Fruit fly (Drosophila melanogaster) whole organism, embryonic: ENCODE results near the gene Sik2.
A peak's percentile ranks its signal among the peaks of the same experiment; 100 is the strongest.

ENCODE experiments used
- Abd-B ChIP-seq: fragments of 200-800 bp; sonication (Bioruptor generic); optimal IDR thresholded peaks from 2 replicates; lab custom pipeline; 2018; ENCODE audit warnings: missing biosample characterization, mild to moderate bottlenecking, missing genetic modification characterization, moderate library complexity
- Ada2b ChIP-seq: fragments of 200-800 bp; sonication (Bioruptor generic); IDR thresholded peaks from 2 replicates; pipeline ENCODE4 v1.3.6; 2022; ENCODE audit warnings: missing biosample characterization, missing genetic modification characterization
- Atf-2 ChIP-seq: fragments of 200-800 bp; sonication (Bioruptor generic); optimal IDR thresholded peaks from 2 replicates; lab custom pipeline; 2016; ENCODE audit warnings: missing biosample characterization, missing genetic modification characterization
- Bgb ChIP-seq: fragments of 200-800 bp; sonication (Bioruptor generic); IDR thresholded peaks from 2 replicates; pipeline ENCODE4 v1.3.6; 2022; ENCODE audit warnings: missing biosample characterization, missing genetic modification characterization; ENCODE audit not compliant: partially characterized antibody
- BtbVII ChIP-seq: fragments of 200-800 bp; sonication (Bioruptor generic); optimal IDR thresholded peaks from 3 replicates; lab custom pipeline; 2017; ENCODE audit warnings: missing biosample characterization, mild to moderate bottlenecking, missing genetic modification characterization
- Bteb2 ChIP-seq: fragments of 200-800 bp; sonication (Bioruptor generic); optimal IDR thresholded peaks from 2 replicates; lab custom pipeline; 2016; ENCODE audit warnings: missing biosample characterization, missing genetic modification characterization
- CG12071 ChIP-seq: fragments of 200-800 bp; sonication (Bioruptor generic); optimal IDR thresholded peaks from 3 replicates; lab custom pipeline; 2018; ENCODE audit warnings: missing biosample characterization, mild to moderate bottlenecking, missing genetic modification characterization
- CG12104 ChIP-seq: fragments of 200-800 bp; sonication (Bioruptor generic); optimal IDR thresholded peaks from 3 replicates; lab custom pipeline; 2016; ENCODE audit warnings: missing biosample characterization, missing genetic modification characterization
- CG15011 ChIP-seq: fragments of 200-800 bp; sonication (Bioruptor generic); optimal IDR thresholded peaks from 3 replicates; lab custom pipeline; 2018; ENCODE audit warnings: missing biosample characterization, mild to moderate bottlenecking, missing genetic modification characterization
- CG2202 ChIP-seq: fragments of 200-800 bp; sonication (Bioruptor generic); optimal IDR thresholded peaks from 2 replicates; lab custom pipeline; 2018; ENCODE audit warnings: missing biosample characterization, mild to moderate bottlenecking, missing genetic modification characterization
- CG31224 ChIP-seq: fragments of 200-800 bp; sonication (Bioruptor generic); IDR thresholded peaks from 2 replicates; pipeline ENCODE4 v1.3.6; 2022; ENCODE audit warnings: missing biosample characterization, missing genetic modification characterization
- CG4424 ChIP-seq: fragments of 200-800 bp; sonication (Bioruptor generic); optimal IDR thresholded peaks from 3 replicates; lab custom pipeline; 2016; ENCODE audit warnings: missing biosample characterization, missing genetic modification characterization
- CG6683 ChIP-seq: fragments of 200-800 bp; sonication (Bioruptor generic); optimal IDR thresholded peaks from 2 replicates; lab custom pipeline; 2017; ENCODE audit warnings: missing biosample characterization, mild to moderate bottlenecking, missing genetic modification characterization, missing genetic modification reagents
- CG7745 ChIP-seq: fragments of 200-800 bp; sonication (Bioruptor generic); optimal IDR thresholded peaks from 2 replicates; lab custom pipeline; 2018; ENCODE audit warnings: missing biosample characterization, mild to moderate bottlenecking, missing genetic modification characterization, moderate library complexity
- CG8290 ChIP-seq, 3 experiments: fragments of 200-800 bp; sonication (Bioruptor generic); optimal IDR thresholded peaks; 2 replicates each; lab custom pipeline; 2016 to 2019; ENCODE audit warnings: missing biosample characterization in 3 of 3, missing genetic modification characterization in 3 of 3, mild to moderate bottlenecking in 2 of 3, moderate library complexity in 1 of 3
- CG9876 ChIP-seq: fragments of 200-800 bp; sonication (Bioruptor generic); optimal IDR thresholded peaks from 2 replicates; lab custom pipeline; 2016; ENCODE audit warnings: missing biosample characterization, missing genetic modification characterization
- D ChIP-seq, 2 experiments: fragments of 200-800 bp in 1 of 2; fragments of >200 bp in 1 of 2; sonication (Bioruptor generic) in 1 of 2; optimal IDR thresholded peaks; 2 replicates in 1 of 2; 3 replicates in 1 of 2; lab custom pipeline; 2017; ENCODE audit warnings: mild to moderate bottlenecking in 1 of 2, missing biosample characterization in 1 of 2, missing genetic modification characterization in 1 of 2, missing genetic modification reagents in 1 of 2
- D19B ChIP-seq: fragments of 200-800 bp; sonication (Bioruptor generic); optimal IDR thresholded peaks from 2 replicates; lab custom pipeline; 2017; ENCODE audit warnings: missing biosample characterization, mild to moderate bottlenecking, missing genetic modification characterization
- Dip2 ChIP-seq: fragments of 200-800 bp; sonication (Bioruptor generic); IDR thresholded peaks from 2 replicates; pipeline ENCODE4 v1.3.6; 2022; ENCODE audit warnings: missing biosample characterization, missing genetic modification characterization
- ERR ChIP-seq: fragments of 200-800 bp; sonication (Bioruptor generic); optimal IDR thresholded peaks from 2 replicates; lab custom pipeline; 2016; ENCODE audit warnings: missing biosample characterization, missing genetic modification characterization
- Ets97D ChIP-seq: fragments of 200-800 bp; sonication (Bioruptor generic); optimal IDR thresholded peaks from 3 replicates; lab custom pipeline; 2016; ENCODE audit warnings: missing biosample characterization, missing genetic modification characterization
- Fer3 ChIP-seq: fragments of 200-800 bp; sonication (Bioruptor generic); optimal IDR thresholded peaks from 2 replicates; lab custom pipeline; 2018; ENCODE audit warnings: missing biosample characterization, mild to moderate bottlenecking, missing genetic modification characterization, moderate library complexity
- Hr51 ChIP-seq, 2 experiments: fragments of 200-800 bp; sonication (Bioruptor generic); optimal IDR thresholded peaks; 2 replicates in 1 of 2; 3 replicates in 1 of 2; lab custom pipeline; 2016 to 2018; ENCODE audit warnings: missing biosample characterization in 2 of 2, missing genetic modification characterization in 2 of 2, mild to moderate bottlenecking in 1 of 2, moderate library complexity in 1 of 2
- MBD-R2 ChIP-seq: fragments of 200-800 bp; sonication (Bioruptor generic); IDR thresholded peaks from 2 replicates; pipeline ENCODE4 v1.3.6; 2022; ENCODE audit warnings: missing biosample characterization, missing genetic modification characterization
- Med ChIP-seq: fragments of 200-800 bp; sonication (Bioruptor generic); peaks from one replicate; lab custom pipeline; 2016; ENCODE audit warnings: missing biosample characterization, missing genetic modification characterization, mild to moderate bottlenecking, inconsistent platforms, moderate library complexity
- Mes4 ChIP-seq: fragments of 200-800 bp; sonication (Bioruptor generic); optimal IDR thresholded peaks from 2 replicates; lab custom pipeline; 2016; ENCODE audit warnings: missing biosample characterization, missing genetic modification characterization
- Oaz ChIP-seq: fragments of 200-800 bp; sonication (Bioruptor generic); IDR thresholded peaks from 2 replicates; pipeline ENCODE4 v1.3.6; 2022; ENCODE audit warnings: missing biosample characterization, missing genetic modification characterization
- Pdp1 ChIP-seq, 2 experiments: fragments of 200-800 bp; sonication (Bioruptor generic); optimal IDR thresholded peaks; 3 replicates each; lab custom pipeline; 2016; ENCODE audit warnings: missing biosample characterization in 2 of 2, missing genetic modification characterization in 2 of 2, mild to moderate bottlenecking in 1 of 2, moderate library complexity in 1 of 2
- Ravus ChIP-seq: fragments of 200-800 bp; sonication (Bioruptor generic); IDR thresholded peaks from 2 replicates; pipeline ENCODE4 v1.3.6; 2022; ENCODE audit warnings: missing biosample characterization, missing genetic modification characterization
- Six4 ChIP-seq: fragments of 200-800 bp; sonication (Bioruptor generic); optimal IDR thresholded peaks from 2 replicates; lab custom pipeline; 2016; ENCODE audit warnings: missing biosample characterization, missing genetic modification characterization
- YL-1 ChIP-seq: fragments of 200-800 bp; sonication (Bioruptor generic); optimal IDR thresholded peaks from 3 replicates; lab custom pipeline; 2017; ENCODE audit warnings: missing biosample characterization, mild to moderate bottlenecking, missing genetic modification characterization
- ato ChIP-seq: fragments of 200-800 bp; sonication (Bioruptor generic); IDR thresholded peaks from 2 replicates; pipeline ENCODE4 v1.3.6; 2022; ENCODE audit warnings: missing biosample characterization, missing genetic modification characterization; ENCODE audit not compliant: partially characterized antibody
- cas ChIP-seq: fragments of 200-800 bp; sonication (Bioruptor generic); IDR thresholded peaks from 2 replicates; pipeline ENCODE4 v1.3.6; 2022; ENCODE audit warnings: missing biosample characterization, missing genetic modification characterization
- dati ChIP-seq: fragments of 200-800 bp; sonication (Bioruptor generic); IDR thresholded peaks from 2 replicates; pipeline ENCODE4 v1.3.6; 2022; ENCODE audit warnings: missing biosample characterization, missing genetic modification characterization
- eyg ChIP-seq: fragments of 200-800 bp; sonication (Bioruptor generic); optimal IDR thresholded peaks from 3 replicates; lab custom pipeline; 2016; ENCODE audit warnings: missing biosample characterization, missing genetic modification characterization
- ftz-f1 ChIP-seq: fragments of 200-800 bp; sonication (Bioruptor generic); optimal IDR thresholded peaks from 2 replicates; lab custom pipeline; 2016; ENCODE audit warnings: missing biosample characterization, missing genetic modification characterization
- gfzf ChIP-seq: fragments of 200-800 bp; sonication (Bioruptor generic); optimal IDR thresholded peaks from 2 replicates; lab custom pipeline; 2016; ENCODE audit warnings: missing biosample characterization, mild to moderate bottlenecking, missing genetic modification characterization, moderate library complexity
- hb ChIP-seq: fragments of 200-800 bp; sonication (Bioruptor generic); IDR thresholded peaks from 3 replicates; pipeline ENCODE4 v1.3.6; 2022; ENCODE audit warnings: missing biosample characterization, missing genetic modification characterization; ENCODE audit not compliant: partially characterized antibody
- lab ChIP-seq: fragments of 200-800 bp; sonication (Bioruptor generic); optimal IDR thresholded peaks from 3 replicates; lab custom pipeline; 2017; ENCODE audit warnings: missing biosample characterization, missing genetic modification characterization, mild to moderate bottlenecking, moderate library complexity, missing genetic modification reagents
- lmd ChIP-seq: fragments of 200-800 bp; sonication (Bioruptor generic); IDR thresholded peaks from 2 replicates; pipeline ENCODE4 v1.3.6; 2022; ENCODE audit warnings: missing biosample characterization, missing genetic modification characterization
- odd ChIP-seq: fragments of 200-800 bp; sonication (Bioruptor generic); optimal IDR thresholded peaks from 2 replicates; lab custom pipeline; 2017; ENCODE audit warnings: missing biosample characterization, mild to moderate bottlenecking, missing genetic modification characterization
- org-1 ChIP-seq: fragments of 200-800 bp; sonication (Bioruptor generic); optimal IDR thresholded peaks from 2 replicates; lab custom pipeline; 2017; ENCODE audit warnings: missing biosample characterization, missing genetic modification characterization
- pita ChIP-seq: fragments of 200-800 bp; sonication (Bioruptor generic); optimal IDR thresholded peaks from 2 replicates; lab custom pipeline; 2017; ENCODE audit warnings: missing biosample characterization, mild to moderate bottlenecking, missing genetic modification characterization
- row ChIP-seq: fragments of 200-800 bp; sonication (Bioruptor generic); IDR thresholded peaks from 3 replicates; pipeline ENCODE4 v1.3.6; 2022; ENCODE audit warnings: missing biosample characterization, missing genetic modification characterization
- sd ChIP-seq: fragments of 200-800 bp; sonication (Bioruptor generic); optimal IDR thresholded peaks from 3 replicates; lab custom pipeline; 2018; ENCODE audit warnings: missing biosample characterization, mild to moderate bottlenecking, missing genetic modification characterization, moderate library complexity
- seq ChIP-seq: fragments of 200-800 bp; sonication (Bioruptor generic); IDR thresholded peaks from 2 replicates; pipeline ENCODE4 v1.3.6; 2022; ENCODE audit warnings: missing biosample characterization, missing genetic modification characterization
- shn ChIP-seq: fragments of 200-800 bp; sonication (Bioruptor generic); optimal IDR thresholded peaks from 3 replicates; lab custom pipeline; 2016; ENCODE audit warnings: missing biosample characterization, missing genetic modification characterization
- tio ChIP-seq: fragments of 200-800 bp; sonication (Bioruptor generic); optimal IDR thresholded peaks from 2 replicates; lab custom pipeline; 2017; ENCODE audit warnings: missing biosample characterization, missing genetic modification characterization, inconsistent platforms
- toy ChIP-seq: fragments of 200-800 bp; sonication (Bioruptor generic); IDR thresholded peaks from 2 replicates; pipeline ENCODE4 v1.3.6; 2022; ENCODE audit warnings: missing biosample characterization, missing genetic modification characterization
- unpg ChIP-seq: fragments of 200-800 bp; sonication (Bioruptor generic); optimal IDR thresholded peaks from 3 replicates; lab custom pipeline; 2018; ENCODE audit warnings: missing biosample characterization, mild to moderate bottlenecking, missing genetic modification characterization, moderate library complexity

Sik2 gene

DNA sequence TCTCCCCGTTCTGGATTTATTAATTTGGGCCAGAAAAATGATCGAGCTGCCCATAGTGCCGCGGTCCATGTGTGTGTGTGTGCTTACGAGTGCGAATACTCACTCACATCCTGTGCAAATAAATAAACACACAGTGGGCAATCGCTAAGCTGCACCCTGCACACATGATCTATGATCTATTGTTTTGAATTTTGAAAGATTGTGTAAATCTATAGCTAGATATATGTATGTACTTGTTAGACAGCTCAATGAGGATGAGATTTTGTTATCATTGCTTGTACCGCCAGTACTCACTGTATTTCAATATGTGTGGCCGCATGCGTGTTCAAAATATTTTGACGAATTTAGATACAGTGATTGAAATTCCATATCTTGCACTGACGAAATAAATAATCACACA is 21.4 kb upstream of the Sik2 start (continued):
- TF ChIP-seq toy (GFP tag; lab: Robert Waterston, UW) (peak; percentile 64; the same call in 1 of the 2 replicates), gfzf (no peak), lab (GFP tag; lab: Kevin White, UChicago) (peak; percentile 83), cas (GFP tag; lab: Robert Waterston, UW) (no peak), tio (no peak), Mes4 (GFP tag; lab: Kevin White, UChicago) (no peak), CG2202 (tag; lab: Kevin White, UChicago) (no peak), BtbVII (GFP tag; lab: Kevin White, UChicago) (peak; percentile 50), Atf-2 (GFP tag; lab: Kevin White, UChicago) (peak; percentile 12), Dip2 (GFP tag; lab: Robert Waterston, UW) (no peak), CG15011 (GFP tag; lab: Kevin White, UChicago) (no peak), Six4 (GFP tag; lab: Kevin White, UChicago) (no peak), Fer3 (tag; lab: Kevin White, UChicago) (peak; percentile 77), Ravus (GFP tag; lab: Robert Waterston, UW) (peak; percentile 23), MBD-R2 (peak; percentile 46; the same call in 1 of the 2 replicates), Bteb2 (GFP tag; lab: Kevin White, UChicago) (peak; percentile 39), eyg (GFP tag; lab: Kevin White, UChicago) (no peak), Ada2b (GFP tag; lab: Robert Waterston, UW) (peak; percentile 62), Hr51 (GFP tag; optimal IDR thresholded peaks at IDR 0.05; lab: Kevin White, UChicago) (peak; percentile 18 to 42), pita (no peak), row (peak; percentile 71), Med (peak; percentile 95), Ets97D (GFP tag; lab: Kevin White, UChicago) (no peak), ato (GFP tag; lab: Robert Waterston, UW) (no peak), lmd (GFP tag; lab: Robert Waterston, UW) (peak; percentile 78), CG8290 (GFP tag; optimal IDR thresholded peaks at IDR 0.05; lab: Kevin White, UChicago) (no peak), CG8290 (tag; optimal IDR thresholded peaks at IDR 0.05; lab: Kevin White, UChicago) (peak in 1 of 2 experiments; percentile 97), dati (GFP tag; lab: Robert Waterston, UW) (0 out of 2 replicates have a peak, but pooled peaks have one; percentile 20), CG7745 (tag; lab: Kevin White, UChicago) (no peak), Pdp1 (GFP tag; optimal IDR thresholded peaks at IDR 0.05; lab: Kevin White, UChicago) (peak; percentile 12 to 36), Bgb (GFP tag; lab: Robert Waterston, UW) (no peak), shn (GFP tag; lab: Kevin White, UChicago) (no peak), Oaz (GFP tag; lab: Robert Waterston, UW) (no peak), Abd-B (GFP tag; lab: Kevin White, UChicago) (peak; percentile 7), CG6683 (no peak), CG12104 (GFP tag; lab: Kevin White, UChicago) (no peak), YL-1 (GFP tag; lab: Kevin White, UChicago) (no peak), D (optimal IDR thresholded peaks at IDR 0.05; lab: Kevin White, UChicago) (no peak), D (GFP tag; optimal IDR thresholded peaks at IDR 0.05; lab: Kevin White, UChicago) (no peak), ERR (GFP tag; lab: Kevin White, UChicago) (no peak), hb (no peak), D19B (GFP tag; lab: Kevin White, UChicago) (peak; percentile 48), CG4424 (GFP tag; lab: Kevin White, UChicago) (no peak), org-1 (GFP tag; lab: Kevin White, UChicago) (peak; percentile 26), unpg (GFP tag; lab: Kevin White, UChicago) (peak; percentile 57), CG12071 (GFP tag; lab: Kevin White, UChicago) (peak; percentile 53), seq (0 out of 2 replicates have a peak, but pooled peaks have one; percentile 16), CG9876 (GFP tag; lab: Kevin White, UChicago) (no peak), sd (peak; percentile 27), ftz-f1 (GFP tag; lab: Kevin White, UChicago) (no peak), CG31224 (GFP tag; lab: Robert Waterston, UW) (peak; percentile 65), odd (GFP tag; lab: Kevin White, UChicago) (no peak)
